Fruit fly (Drosophila melanogaster) whole organism, embryonic: Measurements from ENCODE around the gene TwdlR.
A peak's percentile ranks its signal among the peaks of the same experiment; 100 is the strongest.

Experiments
- BEAF-32 ChIP-seq: fragments of 200-800 bp; sonication (Bioruptor generic); optimal IDR thresholded peaks from 3 replicates; lab custom pipeline; 2017; ENCODE audit warnings: missing biosample characterization, missing genetic modification characterization, mild to moderate bottlenecking, moderate library complexity, missing genetic modification reagents
- CG10543 ChIP-seq: fragments of 200-800 bp; sonication (Bioruptor generic); optimal IDR thresholded peaks from 3 replicates; lab custom pipeline; 2017; ENCODE audit warnings: missing biosample characterization, mild to moderate bottlenecking, missing genetic modification characterization, moderate library complexity
- CG11247 ChIP-seq: fragments of 200-800 bp; sonication (Bioruptor generic); IDR thresholded peaks from 2 replicates; pipeline ENCODE4 v1.3.6; 2022; ENCODE audit warnings: missing biosample characterization, missing genetic modification characterization
- CG12219 ChIP-seq: fragments of 200-800 bp; sonication (Bioruptor generic); optimal IDR thresholded peaks from 3 replicates; lab custom pipeline; 2018; ENCODE audit warnings: missing biosample characterization, mild to moderate bottlenecking, missing genetic modification characterization
- CG13424 ChIP-seq: fragments of 200-800 bp; sonication (Bioruptor generic); optimal IDR thresholded peaks from 2 replicates; lab custom pipeline; 2019; ENCODE audit warnings: missing biosample characterization, mild to moderate bottlenecking, missing genetic modification characterization, moderate library complexity
- CG14014 ChIP-seq: fragments of 200-800 bp; sonication (Bioruptor generic); IDR thresholded peaks from 2 replicates; pipeline ENCODE4 v1.3.6; 2022; ENCODE audit warnings: missing biosample characterization, missing genetic modification characterization
- CG14441 ChIP-seq: fragments of 200-800 bp; sonication (Bioruptor generic); IDR thresholded peaks from 2 replicates; pipeline ENCODE4 v1.3.6; 2022; ENCODE audit warnings: missing biosample characterization, missing genetic modification characterization
- CG14667 ChIP-seq: fragments of 200-800 bp; sonication (Bioruptor generic); IDR thresholded peaks from 2 replicates; pipeline ENCODE4 v1.3.6; 2022; ENCODE audit warnings: missing biosample characterization, missing genetic modification characterization
- CG1647 ChIP-seq: fragments of 200-800 bp; sonication (Bioruptor generic); optimal IDR thresholded peaks from 3 replicates; lab custom pipeline; 2016; ENCODE audit warnings: missing biosample characterization, missing genetic modification characterization
- CG17385 ChIP-seq: fragments of 200-800 bp; sonication (Bioruptor generic); optimal IDR thresholded peaks from 3 replicates; lab custom pipeline; 2018; ENCODE audit warnings: missing biosample characterization, mild to moderate bottlenecking, missing genetic modification characterization
- CG1792 ChIP-seq: fragments of 200-800 bp; sonication (Bioruptor generic); optimal IDR thresholded peaks from 2 replicates; lab custom pipeline; 2016; ENCODE audit warnings: missing biosample characterization, missing genetic modification characterization
- CG18011 ChIP-seq: fragments of 200-800 bp; sonication (Bioruptor generic); optimal IDR thresholded peaks from 2 replicates; lab custom pipeline; 2017; ENCODE audit warnings: missing biosample characterization, missing genetic modification characterization, mild to moderate bottlenecking, moderate library complexity, missing genotype
- CG2120 ChIP-seq: fragments of 200-800 bp; sonication (Bioruptor generic); optimal IDR thresholded peaks from 3 replicates; lab custom pipeline; 2016; ENCODE audit warnings: missing biosample characterization, missing genetic modification characterization
- CG2678 ChIP-seq: fragments of 200-800 bp; sonication (Bioruptor generic); optimal IDR thresholded peaks from 3 replicates; lab custom pipeline; 2019; ENCODE audit warnings: missing biosample characterization, mild to moderate bottlenecking, missing genetic modification characterization, moderate library complexity
- CG33557 ChIP-seq: fragments of 200-800 bp; sonication (Bioruptor generic); optimal IDR thresholded peaks from 2 replicates; lab custom pipeline; 2019; ENCODE audit warnings: missing biosample characterization, mild to moderate bottlenecking, missing genetic modification characterization, moderate library complexity
- CG5953 ChIP-seq: fragments of 200-800 bp; sonication (Bioruptor generic); IDR thresholded peaks from 2 replicates; pipeline ENCODE4 v1.3.6; 2022; ENCODE audit warnings: missing biosample characterization, missing genetic modification characterization
- CG6854 ChIP-seq: fragments of 200-800 bp; sonication (Bioruptor generic); optimal IDR thresholded peaks from 3 replicates; lab custom pipeline; 2017; ENCODE audit warnings: missing biosample characterization, mild to moderate bottlenecking, missing genetic modification characterization
- CG7963 ChIP-seq: fragments of 200-800 bp; sonication (Bioruptor generic); IDR thresholded peaks from 3 replicates; pipeline ENCODE4 v1.3.6; 2022; ENCODE audit warnings: missing biosample characterization, missing genetic modification characterization; ENCODE audit not compliant: partially characterized antibody
- CG9215 ChIP-seq: fragments of 200-800 bp; sonication (Bioruptor generic); IDR thresholded peaks from 2 replicates; pipeline ENCODE4 v1.3.6; 2022; ENCODE audit warnings: missing biosample characterization, missing genetic modification characterization
- Dll ChIP-seq: fragments of 200-800 bp; sonication (Bioruptor generic); IDR thresholded peaks from 4 replicates; pipeline ENCODE4 v1.3.6; 2022; ENCODE audit warnings: missing biosample characterization, missing genetic modification characterization; ENCODE audit not compliant: partially characterized antibody
- HHEX ChIP-seq: fragments of 200-800 bp; sonication (Bioruptor generic); optimal IDR thresholded peaks from 3 replicates; lab custom pipeline; 2017; ENCODE audit warnings: missing biosample characterization, mild to moderate bottlenecking, missing genetic modification characterization, missing genetic modification reagents
- Hr3 ChIP-seq: fragments of 200-800 bp; sonication (Bioruptor generic); optimal IDR thresholded peaks from 3 replicates; lab custom pipeline; 2016; ENCODE audit warnings: missing biosample characterization, missing genetic modification characterization
- Hsf ChIP-seq: fragments of 200-800 bp; sonication (Bioruptor generic); optimal IDR thresholded peaks from 3 replicates; lab custom pipeline; 2016; ENCODE audit warnings: missing biosample characterization, missing genetic modification characterization
- Lhr ChIP-seq: fragments of 200-800 bp; sonication (Bioruptor generic); optimal IDR thresholded peaks from 3 replicates; lab custom pipeline; 2017; ENCODE audit warnings: mild to moderate bottlenecking, missing biosample characterization, missing genetic modification reagents, missing genetic modification characterization
- MBD-R2 ChIP-seq: fragments of 200-800 bp; sonication (Bioruptor generic); IDR thresholded peaks from 2 replicates; pipeline ENCODE4 v1.3.6; 2022; ENCODE audit warnings: missing biosample characterization, missing genetic modification characterization
- NK7.1 ChIP-seq: fragments of 200-800 bp; sonication (Bioruptor generic); optimal IDR thresholded peaks from 3 replicates; lab custom pipeline; 2016; ENCODE audit warnings: missing biosample characterization, missing genetic modification characterization
- Rx ChIP-seq: fragments of 200-800 bp; sonication (Bioruptor generic); IDR thresholded peaks from 2 replicates; pipeline ENCODE4 v1.3.6; 2022; ENCODE audit warnings: missing biosample characterization, missing genetic modification characterization
- Side ChIP-seq: fragments of 200-800 bp; sonication (Bioruptor generic); optimal IDR thresholded peaks from 2 replicates; lab custom pipeline; 2016; ENCODE audit warnings: missing biosample characterization, missing genetic modification characterization
- Sry-β ChIP-seq: fragments of 200-800 bp; sonication (Bioruptor generic); optimal IDR thresholded peaks from 2 replicates; lab custom pipeline; 2018; ENCODE audit warnings: missing biosample characterization, mild to moderate bottlenecking, missing genetic modification characterization, moderate library complexity
- Trl ChIP-seq, 3 experiments: fragments of >200 bp in 2 of 3; fragments of 200-800 bp in 1 of 3; sonication (Bioruptor generic) in 1 of 3; optimal IDR thresholded peaks; 2 replicates in 1 of 3; 3 replicates in 2 of 3; lab custom pipeline; 2016 to 2017; ENCODE audit warnings: missing biosample characterization in 1 of 3, missing genetic modification characterization in 1 of 3
- Vsx1 ChIP-seq: fragments of 200-800 bp; sonication (Bioruptor generic); optimal IDR thresholded peaks from 2 replicates; lab custom pipeline; 2017; ENCODE audit warnings: missing biosample characterization, mild to moderate bottlenecking, missing genetic modification characterization, missing genetic modification reagents
- ac ChIP-seq: fragments of 200-800 bp; sonication (Bioruptor generic); optimal IDR thresholded peaks from 3 replicates; lab custom pipeline; 2017; ENCODE audit warnings: missing biosample characterization, mild to moderate bottlenecking, missing genetic modification characterization
- ap ChIP-seq: fragments of 200-800 bp; sonication (Bioruptor generic); IDR thresholded peaks from 2 replicates; pipeline ENCODE4 v1.3.6; 2022; ENCODE audit warnings: missing biosample characterization, missing genetic modification characterization
- ato ChIP-seq: fragments of 200-800 bp; sonication (Bioruptor generic); IDR thresholded peaks from 2 replicates; pipeline ENCODE4 v1.3.6; 2022; ENCODE audit warnings: missing biosample characterization, missing genetic modification characterization; ENCODE audit not compliant: partially characterized antibody
- crol ChIP-seq: fragments of 200-800 bp; sonication (Bioruptor generic); IDR thresholded peaks from 2 replicates; pipeline ENCODE4 v1.3.6; 2022; ENCODE audit warnings: missing biosample characterization, missing genetic modification characterization
- cwo ChIP-seq: fragments of 200-800 bp; sonication (Bioruptor generic); optimal IDR thresholded peaks from 3 replicates; lab custom pipeline; 2017; ENCODE audit warnings: missing biosample characterization, missing genetic modification characterization, mild to moderate bottlenecking, moderate library complexity, missing genetic modification reagents
- da ChIP-seq: fragments of 200-800 bp; sonication (Bioruptor generic); optimal IDR thresholded peaks from 2 replicates; lab custom pipeline; 2016; ENCODE audit warnings: missing biosample characterization, missing genetic modification characterization
- fd3F ChIP-seq: fragments of 200-800 bp; sonication (Bioruptor generic); optimal IDR thresholded peaks from 2 replicates; lab custom pipeline; 2018; ENCODE audit warnings: missing biosample characterization, mild to moderate bottlenecking, missing genetic modification characterization, moderate library complexity
- gsb ChIP-seq: fragments of 200-800 bp; sonication (Bioruptor generic); IDR thresholded peaks from 2 replicates; pipeline ENCODE4 v1.3.6; 2022; ENCODE audit warnings: missing biosample characterization, missing genetic modification characterization
- hbn ChIP-seq: fragments of 200-800 bp; sonication (Bioruptor generic); IDR thresholded peaks from 2 replicates; pipeline ENCODE4 v1.3.6; 2022; ENCODE audit warnings: missing biosample characterization, missing genetic modification characterization; ENCODE audit not compliant: partially characterized antibody
- ken ChIP-seq: fragments of 200-800 bp; sonication (Bioruptor generic); IDR thresholded peaks from 3 replicates; pipeline ENCODE4 v1.3.6; 2022; ENCODE audit warnings: missing biosample characterization, missing genetic modification characterization
- klu ChIP-seq: fragments of 200-800 bp; sonication (Bioruptor generic); IDR thresholded peaks from 2 replicates; pipeline ENCODE4 v1.3.6; 2022; ENCODE audit warnings: missing biosample characterization, missing genetic modification characterization
- kni ChIP-seq: fragments of 200-800 bp; sonication (Bioruptor generic); optimal IDR thresholded peaks from 3 replicates; lab custom pipeline; 2017; ENCODE audit warnings: mild to moderate bottlenecking, missing biosample characterization, missing genetic modification reagents, missing genetic modification characterization
- knrl ChIP-seq: fragments of 200-800 bp; sonication (Bioruptor generic); IDR thresholded peaks from 3 replicates; pipeline ENCODE4 v1.3.6; 2022; ENCODE audit warnings: missing biosample characterization, missing genetic modification characterization; ENCODE audit not compliant: partially characterized antibody
- pho ChIP-seq: fragments of 200-800 bp; sonication (Bioruptor generic); optimal IDR thresholded peaks from 2 replicates; lab custom pipeline; 2016; ENCODE audit warnings: missing biosample characterization, missing genetic modification characterization
- phol ChIP-seq: fragments of 200-800 bp; sonication (Bioruptor generic); optimal IDR thresholded peaks from 3 replicates; lab custom pipeline; 2018; ENCODE audit warnings: missing biosample characterization, mild to moderate bottlenecking, missing genetic modification characterization, moderate library complexity
- slou ChIP-seq: fragments of 200-800 bp; sonication (Bioruptor generic); optimal IDR thresholded peaks from 3 replicates; lab custom pipeline; 2016; ENCODE audit warnings: missing biosample characterization, missing genetic modification characterization
- trh ChIP-seq: fragments of 200-800 bp; sonication (Bioruptor generic); optimal IDR thresholded peaks from 2 replicates; lab custom pipeline; 2016; ENCODE audit warnings: missing biosample characterization, missing genetic modification characterization
- unpg ChIP-seq: fragments of 200-800 bp; sonication (Bioruptor generic); optimal IDR thresholded peaks from 3 replicates; lab custom pipeline; 2018; ENCODE audit warnings: missing biosample characterization, mild to moderate bottlenecking, missing genetic modification characterization, moderate library complexity
- vnd ChIP-seq: fragments of 200-800 bp; sonication (Bioruptor generic); IDR thresholded peaks from 3 replicates; pipeline ENCODE4 v1.3.6; 2022; ENCODE audit warnings: missing biosample characterization, missing genetic modification characterization; ENCODE audit not compliant: partially characterized antibody

The TwdlR gene

DNA sequence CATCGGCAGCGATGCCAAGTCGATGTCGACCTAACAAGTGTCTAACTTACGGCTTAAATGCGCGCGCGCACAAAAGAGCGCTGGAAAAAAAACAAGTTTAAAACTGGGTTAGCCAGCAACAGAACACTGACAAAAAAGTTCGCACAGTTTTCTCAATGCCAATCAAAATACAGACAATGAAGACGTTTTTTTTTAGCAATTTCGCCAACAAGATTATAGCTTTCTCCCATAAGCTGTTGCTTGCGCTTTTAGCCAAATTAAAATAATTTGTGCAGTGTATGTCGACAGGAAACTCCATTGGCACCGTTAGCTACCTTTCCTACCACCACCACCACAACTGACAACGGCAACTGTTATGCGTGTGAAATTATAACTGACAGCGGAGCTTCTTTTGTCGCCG, 19.9 kb downstream of the TwdlR start (continued):
- TF ChIP-seq slou (GFP tag; lab: Kevin White, UChicago), result no peak
- TF ChIP-seq gsb (GFP tag; lab: Robert Waterston, UW), result 0 out of 2 replicates have a peak, but pooled peaks have one; percentile 17
- TF ChIP-seq Sry-β (GFP tag; lab: Kevin White, UChicago), result no peak
- peak; percentile 65 for TF ChIP-seq CG14014 (GFP tag; lab: Robert Waterston, UW)
- no peak for TF ChIP-seq fd3F (GFP tag; lab: Kevin White, UChicago)
- no peak for TF ChIP-seq Trl (optimal IDR thresholded peaks at IDR 0.05; lab: Kevin White, UChicago)
- peak; percentile 41 for TF ChIP-seq Trl (GFP tag; optimal IDR thresholded peaks at IDR 0.05; lab: Kevin White, UChicago)
- no peak for TF ChIP-seq Dll (GFP tag; lab: Robert Waterston, UW)
- no peak for TF ChIP-seq da (GFP tag; lab: Kevin White, UChicago)
- TF ChIP-seq CG2120 (GFP tag; lab: Kevin White, UChicago), result peak; percentile 59
- TF ChIP-seq ato (GFP tag; lab: Robert Waterston, UW), result no peak
- TF ChIP-seq knrl (GFP tag; lab: Robert Waterston, UW), result no peak
- no peak for TF ChIP-seq CG7963 (GFP tag; lab: Robert Waterston, UW)
- no peak for TF ChIP-seq CG33557 (GFP tag; lab: Kevin White, UChicago)
- no peak for TF ChIP-seq ap (GFP tag; lab: Robert Waterston, UW)
- peak; percentile 58 for TF ChIP-seq HHEX (GFP tag; lab: Kevin White, UChicago)
- no peak for TF ChIP-seq ac (GFP tag; lab: Kevin White, UChicago)
- TF ChIP-seq MBD-R2, result no peak
- peak; percentile 21 for TF ChIP-seq pho
- TF ChIP-seq NK7.1 (GFP tag; lab: Kevin White, UChicago), result no peak
- TF ChIP-seq CG1792 (GFP tag; lab: Kevin White, UChicago), result no peak
- no peak for TF ChIP-seq CG18011 (GFP tag; lab: Kevin White, UChicago)
- peak; percentile 25 for TF ChIP-seq Hr3 (GFP tag; lab: Kevin White, UChicago)
- peak; percentile 22; the same call in 1 of the 3 replicates for TF ChIP-seq ken (GFP tag; lab: Robert Waterston, UW)
- peak; percentile 12; the same call in 1 of the 2 replicates for TF ChIP-seq CG9215 (GFP tag; lab: Robert Waterston, UW)
- no peak for TF ChIP-seq CG10543 (GFP tag; lab: Kevin White, UChicago)
- peak; percentile 64 for TF ChIP-seq CG2678 (tag; lab: Kevin White, UChicago)
- TF ChIP-seq CG6854 (GFP tag; lab: Kevin White, UChicago), result peak; percentile 43
- TF ChIP-seq crol (GFP tag; lab: Robert Waterston, UW), result no peak
- TF ChIP-seq phol, result no peak
- peak; percentile 3 for TF ChIP-seq CG12219 (GFP tag; lab: Kevin White, UChicago)
- peak; percentile 54 for TF ChIP-seq CG14667 (GFP tag; lab: Robert Waterston, UW)
- TF ChIP-seq cwo (GFP tag; lab: Kevin White, UChicago), result peak; percentile 51
- no peak for TF ChIP-seq kni (GFP tag; lab: Kevin White, UChicago)
- TF ChIP-seq klu (GFP tag; lab: Robert Waterston, UW), result 0 out of 2 replicates have a peak, but pooled peaks have one; percentile 39
- no peak for TF ChIP-seq CG1647 (GFP tag; lab: Kevin White, UChicago)
- TF ChIP-seq CG11247, result no peak
- peak; percentile 17 for TF ChIP-seq CG17385 (GFP tag; lab: Kevin White, UChicago)
- peak; percentile 18 for TF ChIP-seq Side (GFP tag; lab: Kevin White, UChicago)
- TF ChIP-seq Vsx1 (GFP tag; lab: Kevin White, UChicago), result peak; percentile 60
- peak; percentile 57 for TF ChIP-seq unpg (GFP tag; lab: Kevin White, UChicago)
- TF ChIP-seq BEAF-32, result no peak
- no peak for TF ChIP-seq Lhr (GFP tag; lab: Kevin White, UChicago)
- TF ChIP-seq trh (GFP tag; lab: Kevin White, UChicago), result no peak
- TF ChIP-seq vnd (GFP tag; lab: Robert Waterston, UW), result no peak
- no peak for TF ChIP-seq hbn (GFP tag; lab: Robert Waterston, UW)
- peak; percentile 65 for TF ChIP-seq Rx
- TF ChIP-seq CG13424 (tag; lab: Kevin White, UChicago), result peak; percentile 37
- TF ChIP-seq Hsf, result peak; percentile 56
- TF ChIP-seq CG14441 (GFP tag; lab: Robert Waterston, UW), result peak; percentile 77
- peak; percentile 37; the same call in 1 of the 2 replicates for TF ChIP-seq CG5953 (GFP tag; lab: Robert Waterston, UW)
